Worm (Caenorhabditis elegans) whole organism, early embryonic: ENCODE results near the gene sek-4.

Experiments
- B0310.2 ChIP-seq: sonication (generic microtip); optimal IDR thresholded peaks from 2 replicates; lab custom pipeline; 2016; ENCODE audit warnings: mild to moderate bottlenecking, missing genetic modification characterization, missing compliant biosample characterization
- F13C5.2 ChIP-seq: sonication (generic microtip); optimal IDR thresholded peaks from 2 replicates; lab custom pipeline; 2017; ENCODE audit warnings: mild to moderate bottlenecking, missing genetic modification characterization, inconsistent platforms, missing compliant biosample characterization
- ama-1 ChIP-seq: fragments of 150-350 bp; optimal IDR thresholded peaks from 2 replicates; lab custom pipeline; 2014
- ceh-36 ChIP-seq: sonication (generic microtip); optimal IDR thresholded peaks from 2 replicates; lab custom pipeline; 2016; ENCODE audit warnings: missing genetic modification characterization, inconsistent platforms, missing compliant biosample characterization
- ets-7 ChIP-seq: sonication (generic microtip); optimal IDR thresholded peaks from 2 replicates; lab custom pipeline; 2016; ENCODE audit warnings: missing genotype, missing genetic modification characterization, missing compliant biosample characterization
- flt-1 ChIP-seq: fragments of 200-800 bp; sonication (Bioruptor generic); IDR thresholded peaks from 2 replicates; pipeline ENCODE4 v1.3.6; 2022; ENCODE audit warnings: missing genetic modification characterization, missing compliant biosample characterization
- hmbx-1 ChIP-seq: sonication (generic microtip); optimal IDR thresholded peaks from 2 replicates; lab custom pipeline; 2016; ENCODE audit warnings: mild to moderate bottlenecking, missing genetic modification characterization, missing compliant biosample characterization
- sea-1 ChIP-seq: fragments of 200-800 bp; sonication (Bioruptor generic); conservative IDR thresholded peaks from 2 replicates; pipeline ENCODE4 v1.3.6; 2022; ENCODE audit warnings: missing genetic modification characterization, missing compliant biosample characterization
- tra-4 ChIP-seq: sonication (generic microtip); optimal IDR thresholded peaks from 2 replicates; lab custom pipeline; 2017; ENCODE audit warnings: missing genetic modification characterization, missing compliant biosample characterization

- no peak for TF ChIP-seq B0310.2 (tag; lab: Kevin White, UChicago)
- TF ChIP-seq tra-4 (tag; lab: Kevin White, UChicago), result no peak
- no peak for TF ChIP-seq sea-1 (GFP tag; lab: Robert Waterston, UW)
- no peak for TF ChIP-seq ets-7 (tag; lab: Kevin White, UChicago)
- no peak for TF ChIP-seq flt-1 (GFP tag; lab: Robert Waterston, UW)
- no peak for TF ChIP-seq F13C5.2
- TF ChIP-seq ceh-36 (tag; lab: Kevin White, UChicago), result no peak
- no peak for TF ChIP-seq ama-1 (lab: Kevin White, UChicago)
- no peak for TF ChIP-seq hmbx-1
Measured at ce11 chrX:5370605-5371004, 4.3 kb upstream of the sek-4 start.
